Worm (Caenorhabditis elegans) whole organism, L3 larva: ENCODE results near the gene T12B5.15.

ENCODE experiments used
- ZK546.5 ChIP-seq: sonication (generic microtip); optimal IDR thresholded peaks from 2 replicates; lab custom pipeline; 2017; ENCODE audit warnings: missing biosample characterization, missing genetic modification characterization
- ceh-28 ChIP-seq: fragments of 150-350 bp; optimal IDR thresholded peaks from 2 replicates; lab custom pipeline; 2014; ENCODE audit warnings: missing biosample characterization, missing genetic modification reagents, missing genetic modification characterization
- ceh-82 ChIP-seq: fragments of 150-350 bp; optimal IDR thresholded peaks from 2 replicates; lab custom pipeline; 2014; ENCODE audit warnings: missing biosample characterization, missing genetic modification characterization
- egl-5 ChIP-seq: fragments of 150-350 bp; optimal IDR thresholded peaks from 2 replicates; lab custom pipeline; 2017; ENCODE audit warnings: missing biosample characterization, missing genetic modification reagents, missing genetic modification characterization, inconsistent platforms
- elt-2 ChIP-seq: sonication (generic microtip); optimal IDR thresholded peaks from 2 replicates; lab custom pipeline; 2016; ENCODE audit warnings: missing genetic modification reagents, mild to moderate bottlenecking, missing genetic modification characterization, missing compliant biosample characterization
- elt-3 ChIP-seq, 3 experiments: fragments of 150-350 bp in 1 of 3; sonication (generic microtip) in 2 of 3; optimal IDR thresholded peaks; 2 replicates in 2 of 3; 4 replicates in 1 of 3; lab custom pipeline; 2014 to 2017; ENCODE audit warnings: missing biosample characterization in 3 of 3, missing genetic modification characterization in 3 of 3
- lin-15B ChIP-seq: fragments of 150-350 bp; optimal IDR thresholded peaks from 2 replicates; lab custom pipeline; 2014; ENCODE audit warnings: missing biosample characterization, missing genetic modification characterization
- nhr-237 ChIP-seq: fragments of 150-350 bp; optimal IDR thresholded peaks from 2 replicates; lab custom pipeline; 2014; ENCODE audit warnings: missing biosample characterization, missing genetic modification characterization
- nhr-76 ChIP-seq: fragments of 150-350 bp; sonication (generic microtip); optimal IDR thresholded peaks from 5 replicates; lab custom pipeline; 2014; ENCODE audit warnings: missing biosample characterization, missing genetic modification characterization
- unc-62 ChIP-seq: fragments of 150-350 bp; sonication (generic microtip); optimal IDR thresholded peaks from 4 replicates; lab custom pipeline; 2014; ENCODE audit warnings: missing biosample characterization, missing genetic modification reagents, missing genetic modification characterization
- ztf-4 ChIP-seq: fragments of 150-350 bp; optimal IDR thresholded peaks from 2 replicates; lab custom pipeline; 2014; ENCODE audit warnings: missing biosample characterization, missing genetic modification characterization

DNA sequence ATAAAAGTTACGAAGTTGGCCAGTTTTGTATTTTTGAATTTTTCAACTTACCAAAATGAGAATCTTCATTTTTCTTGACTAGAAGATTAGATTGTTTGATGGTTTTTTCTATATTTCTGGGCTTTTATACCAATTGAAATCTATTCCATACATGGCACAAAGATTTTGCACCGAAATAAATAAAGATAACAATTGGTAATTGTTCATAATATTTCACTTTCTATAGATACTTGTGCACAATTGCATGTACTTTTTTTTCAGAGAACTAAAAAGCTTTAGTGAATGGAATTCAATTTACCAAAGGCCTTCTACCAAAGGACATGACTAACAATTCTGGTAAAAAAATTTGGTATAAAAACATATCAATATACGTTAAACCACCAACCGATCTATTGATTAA, at the start of gene T12B5.15, which contains the start of gene T12B5.14:
- TF ChIP-seq unc-62 (GFP tag; lab: Kevin White, UChicago) = no peak
- TF ChIP-seq ztf-4 (tag; lab: Kevin White, UChicago) = no peak
- TF ChIP-seq ceh-82 = no peak
- TF ChIP-seq egl-5 (tag; lab: Kevin White, UChicago) = no peak
- no peak for TF ChIP-seq ZK546.5 (tag; lab: Kevin White, UChicago)
- TF ChIP-seq ceh-28 (tag; lab: Kevin White, UChicago) = no peak
- no peak for TF ChIP-seq lin-15B (tag; lab: Kevin White, UChicago)
- no peak for TF ChIP-seq nhr-76 (tag; lab: Kevin White, UChicago)
- no peak for TF ChIP-seq elt-3 (tag; optimal IDR thresholded peaks at IDR 0.05; lab: Kevin White, UChicago)
- TF ChIP-seq nhr-237 (tag; lab: Kevin White, UChicago) = no peak
- no peak for TF ChIP-seq elt-2
